Fruit fly (Drosophila melanogaster) whole organism, prepupa: ENCODE measurements around the gene CG2680.

Source experiments
- Blimp-1 ChIP-seq: fragments of 200-800 bp; sonication (Bioruptor generic); optimal IDR thresholded peaks from 3 replicates; lab custom pipeline; 2017; ENCODE audit warnings: missing biosample characterization, missing genetic modification characterization, mild to moderate bottlenecking, moderate library complexity, missing genetic modification reagents
- CG10669 ChIP-seq: fragments of 200-800 bp; sonication (Bioruptor generic); optimal IDR thresholded peaks from 3 replicates; lab custom pipeline; 2018; ENCODE audit warnings: missing biosample characterization, mild to moderate bottlenecking, missing genetic modification characterization, moderate library complexity
- CG1621 ChIP-seq: fragments of 200-800 bp; sonication (Bioruptor generic); optimal IDR thresholded peaks from 3 replicates; lab custom pipeline; 2018; ENCODE audit warnings: missing biosample characterization, mild to moderate bottlenecking, missing genetic modification characterization
- CG3032 ChIP-seq: fragments of 200-800 bp; optimal IDR thresholded peaks from 2 replicates; lab custom pipeline; 2019; ENCODE audit warnings: missing biosample characterization, mild to moderate bottlenecking, missing genetic modification characterization, moderate library complexity
- CG6854 ChIP-seq: fragments of 200-800 bp; sonication (Bioruptor generic); optimal IDR thresholded peaks from 2 replicates; lab custom pipeline; 2017; ENCODE audit warnings: missing biosample characterization, mild to moderate bottlenecking, missing genetic modification characterization
- CG8319 ChIP-seq: fragments of 200-800 bp; sonication (Bioruptor generic); optimal IDR thresholded peaks from 3 replicates; lab custom pipeline; 2016; ENCODE audit warnings: missing biosample characterization, missing genetic modification characterization
- CG8632 ChIP-seq: fragments of 200-800 bp; sonication (Bioruptor generic); optimal IDR thresholded peaks from 3 replicates; lab custom pipeline; 2016; ENCODE audit warnings: missing biosample characterization, missing genetic modification characterization
- Eip75B ChIP-seq: fragments of 200-800 bp; sonication (Bioruptor generic); optimal IDR thresholded peaks from 3 replicates; lab custom pipeline; 2016; ENCODE audit warnings: missing biosample characterization, missing genetic modification characterization
- Eip78C ChIP-seq: fragments of 200-800 bp; sonication (Bioruptor generic); peaks from one replicate; lab custom pipeline; 2016; ENCODE audit warnings: missing biosample characterization, missing genetic modification characterization
- Ets96B ChIP-seq: fragments of 200-800 bp; optimal IDR thresholded peaks from 2 replicates; lab custom pipeline; 2019; ENCODE audit warnings: missing biosample characterization, mild to moderate bottlenecking, missing genetic modification characterization, moderate library complexity
- OdsH ChIP-seq: fragments of 200-800 bp; sonication (Bioruptor generic); optimal IDR thresholded peaks from 3 replicates; lab custom pipeline; 2016; ENCODE audit warnings: missing biosample characterization, missing genetic modification characterization
- cyc ChIP-seq: fragments of 200-800 bp; sonication (Bioruptor generic); optimal IDR thresholded peaks from 3 replicates; lab custom pipeline; 2016; ENCODE audit warnings: missing biosample characterization, missing genetic modification characterization
- eg ChIP-seq: fragments of 200-800 bp; sonication (Bioruptor generic); IDR thresholded peaks from 3 replicates; pipeline ENCODE4 v1.3.6; 2022; ENCODE audit warnings: missing biosample characterization, missing genetic modification characterization
- fd59A ChIP-seq: fragments of 200-800 bp; sonication (Bioruptor generic); optimal IDR thresholded peaks from 2 replicates; lab custom pipeline; 2017; ENCODE audit warnings: missing biosample characterization, mild to moderate bottlenecking, missing genetic modification characterization, missing genetic modification reagents

- no peak for TF ChIP-seq OdsH (GFP tag; lab: Kevin White, UChicago)
- TF ChIP-seq eg (GFP tag; lab: Robert Waterston, UW) = no peak
- no peak for TF ChIP-seq Eip75B (GFP tag; lab: Kevin White, UChicago)
- TF ChIP-seq CG8632 (GFP tag; lab: Kevin White, UChicago) = no peak
- TF ChIP-seq CG6854 (GFP tag; lab: Kevin White, UChicago) = no peak
- no peak for TF ChIP-seq Blimp-1 (GFP tag; lab: Kevin White, UChicago)
- TF ChIP-seq Ets96B (tag; lab: Kevin White, UChicago) = no peak
- TF ChIP-seq Eip78C = no peak
- TF ChIP-seq CG1621 (tag; lab: Kevin White, UChicago) = no peak
- no peak for TF ChIP-seq CG10669
- TF ChIP-seq cyc = no peak
- no peak for TF ChIP-seq fd59A (GFP tag; lab: Kevin White, UChicago)
- TF ChIP-seq CG3032 (tag; lab: Kevin White, UChicago) = no peak
- TF ChIP-seq CG8319 = no peak
Measured at dm6 chrX:2683926-2684325, 23.3 kb downstream of the CG2680 start.
